Fruit fly (Drosophila melanogaster) whole organism, pupa: Measurements from ENCODE around the gene CG4820.
A peak's percentile ranks its signal among the peaks of the same experiment; 100 is the strongest.

Experiments
- CG14655 ChIP-seq: fragments of 200-800 bp; sonication (Bioruptor generic); optimal IDR thresholded peaks from 3 replicates; lab custom pipeline; 2017; ENCODE audit warnings: mild to moderate bottlenecking, missing biosample characterization, missing genetic modification reagents, missing genetic modification characterization
- EcR ChIP-seq: fragments of 200-800 bp; sonication (Bioruptor generic); optimal IDR thresholded peaks from 3 replicates; lab custom pipeline; 2019; ENCODE audit warnings: missing biosample characterization, missing genetic modification characterization, mild to moderate bottlenecking, moderate library complexity, missing genetic modification reagents
- Pif1B ChIP-seq: fragments of 200-800 bp; sonication (Bioruptor generic); optimal IDR thresholded peaks from 3 replicates; lab custom pipeline; 2016; ENCODE audit warnings: missing biosample characterization, missing genetic modification characterization
- Snoo ChIP-seq: fragments of 200-800 bp; sonication (Bioruptor generic); optimal IDR thresholded peaks from 3 replicates; lab custom pipeline; 2017; ENCODE audit warnings: missing biosample characterization, mild to moderate bottlenecking, missing genetic modification characterization, inconsistent platforms

- TF ChIP-seq CG14655 (no peak), Snoo (peak; percentile 81), Pif1B (GFP tag; lab: Kevin White, UChicago) (no peak), EcR (peak; percentile 16)
These were observed 5.3 kb downstream of the CG4820 start, which contains the start of the genes CG6693 and RpL3 for dm6 chr3R:11221437-11222230.
